Worm (Caenorhabditis elegans): Measurements from ENCODE around the gene K09E4.4.

- TF ChIP-seq pqm-1 (tag; optimal IDR thresholded peaks at IDR 0.05) = no peak
- no peak for TF ChIP-seq ceh-16 (tag; optimal IDR thresholded peaks at IDR 0.05)
- no peak for TF ChIP-seq nhr-77 (tag; optimal IDR thresholded peaks at IDR 0.05)
- no peak for TF ChIP-seq ztf-11 (tag; optimal IDR thresholded peaks at IDR 0.05)
- no peak for TF ChIP-seq daf-12 (tag; optimal IDR thresholded peaks at IDR 0.05)
- TF ChIP-seq R02D3.7 (tag; optimal IDR thresholded peaks at IDR 0.05) = no peak
- no peak for TF ChIP-seq fkh-10 (GFP tag; optimal IDR thresholded peaks at IDR 0.05)
- TF ChIP-seq zag-1 (tag; optimal IDR thresholded peaks at IDR 0.05) = no peak
- no peak for TF ChIP-seq ama-1 (optimal IDR thresholded peaks at IDR 0.05)
- no peak for TF ChIP-seq sea-2 (GFP tag; optimal IDR thresholded peaks at IDR 0.05)
These were observed 47.1 kb downstream of the K09E4.4 start for ce11 chrII:14074825-14075224.
